Fruit fly (Drosophila melanogaster) whole organism, embryonic: ENCODE results near the gene Dhc36C.

Experiments used
- Awh ChIP-seq: fragments of 200-800 bp; sonication (Bioruptor generic); IDR thresholded peaks from 2 replicates; pipeline ENCODE4, ENCODE4 v1.3.6; 2022; ENCODE audit warnings: missing biosample characterization, missing genetic modification characterization
- CG12391 ChIP-seq: fragments of 200-800 bp; sonication (Bioruptor generic); optimal IDR thresholded peaks from 3 replicates; lab custom pipeline; 2018; ENCODE audit warnings: missing biosample characterization, mild to moderate bottlenecking, missing genetic modification characterization, moderate library complexity
- CG16815 ChIP-seq: fragments of 200-800 bp; sonication (Bioruptor generic); optimal IDR thresholded peaks from 3 replicates; lab custom pipeline; 2017; ENCODE audit warnings: missing biosample characterization, mild to moderate bottlenecking, missing genetic modification characterization
- CG17612 ChIP-seq: fragments of 200-800 bp; sonication (Bioruptor generic); IDR thresholded peaks from 2 replicates; pipeline ENCODE4 v1.3.6; 2022; ENCODE audit warnings: missing biosample characterization, missing genetic modification characterization
- CG17829 ChIP-seq: fragments of 200-800 bp; optimal IDR thresholded peaks from 2 replicates; lab custom pipeline; 2019; ENCODE audit warnings: missing biosample characterization, mild to moderate bottlenecking, missing genetic modification characterization, moderate library complexity
- CG18262 ChIP-seq: fragments of 200-800 bp; optimal IDR thresholded peaks from 3 replicates; lab custom pipeline; 2019; ENCODE audit warnings: missing biosample characterization, mild to moderate bottlenecking, missing genetic modification characterization, moderate library complexity
- CG34376 ChIP-seq: fragments of 200-800 bp; sonication (Bioruptor generic); optimal IDR thresholded peaks from 2 replicates; lab custom pipeline; 2018; ENCODE audit warnings: missing biosample characterization, mild to moderate bottlenecking, missing genetic modification characterization
- CG42726 ChIP-seq: fragments of 200-800 bp; sonication (Bioruptor generic); IDR thresholded peaks from 2 replicates; pipeline ENCODE4 v1.3.6; 2022; ENCODE audit warnings: missing biosample characterization, missing genetic modification characterization; ENCODE audit not compliant: partially characterized antibody
- CG4617 ChIP-seq: fragments of 200-800 bp; sonication (Bioruptor generic); optimal IDR thresholded peaks from 3 replicates; lab custom pipeline; 2016; ENCODE audit warnings: missing biosample characterization, missing genetic modification characterization, borderline replicate concordance
- CG4730 ChIP-seq: fragments of 200-800 bp; sonication (Bioruptor generic); IDR thresholded peaks from 2 replicates; pipeline ENCODE4 v1.3.6; 2022; ENCODE audit warnings: missing biosample characterization, missing genetic modification characterization
- CG8359 ChIP-seq: fragments of 200-800 bp; sonication (Bioruptor generic); optimal IDR thresholded peaks from 2 replicates; lab custom pipeline; 2017; ENCODE audit warnings: missing biosample characterization, mild to moderate bottlenecking, missing genetic modification characterization, borderline replicate concordance
- CG8944 ChIP-seq: fragments of 200-800 bp; sonication (Bioruptor generic); optimal IDR thresholded peaks from 3 replicates; lab custom pipeline; 2016; ENCODE audit warnings: missing biosample characterization, missing genetic modification characterization
- Dip2 ChIP-seq: fragments of 200-800 bp; sonication (Bioruptor generic); IDR thresholded peaks from 2 replicates; pipeline ENCODE4 v1.3.6; 2022; ENCODE audit warnings: missing biosample characterization, missing genetic modification characterization
- E2f2 ChIP-seq: fragments of 200-800 bp; sonication (Bioruptor generic); IDR thresholded peaks from 2 replicates; pipeline ENCODE4 v1.3.6; 2022; ENCODE audit warnings: missing biosample characterization, missing genetic modification characterization
- H15 ChIP-seq: fragments of 200-800 bp; sonication (Bioruptor generic); IDR thresholded peaks from 3 replicates; pipeline ENCODE4 v1.3.6; 2022; ENCODE audit warnings: missing biosample characterization, missing genetic modification characterization
- HmgD ChIP-seq: fragments of 200-800 bp; sonication (Bioruptor generic); optimal IDR thresholded peaks from 3 replicates; lab custom pipeline; 2016; ENCODE audit warnings: missing biosample characterization, missing genetic modification characterization
- Hr51 ChIP-seq, 2 experiments: fragments of 200-800 bp; sonication (Bioruptor generic); optimal IDR thresholded peaks; 2 replicates in 1 of 2; 3 replicates in 1 of 2; lab custom pipeline; 2016 to 2018; ENCODE audit warnings: missing biosample characterization in 2 of 2, missing genetic modification characterization in 2 of 2, mild to moderate bottlenecking in 1 of 2, moderate library complexity in 1 of 2
- Meics ChIP-seq: fragments of 200-800 bp; sonication (Bioruptor generic); optimal IDR thresholded peaks from 2 replicates; lab custom pipeline; 2017; ENCODE audit warnings: missing biosample characterization, mild to moderate bottlenecking, missing genetic modification characterization
- NC2β ChIP-seq: fragments of 200-800 bp; sonication (Bioruptor generic); optimal IDR thresholded peaks from 2 replicates; lab custom pipeline; 2016; ENCODE audit warnings: missing biosample characterization, missing genetic modification characterization
- Neu2 ChIP-seq: fragments of 200-800 bp; sonication (Bioruptor generic); optimal IDR thresholded peaks from 3 replicates; lab custom pipeline; 2016; ENCODE audit warnings: missing biosample characterization, missing genetic modification characterization, borderline replicate concordance
- Nf-YC ChIP-seq: fragments of 200-800 bp; optimal IDR thresholded peaks from 3 replicates; lab custom pipeline; 2019; ENCODE audit warnings: missing biosample characterization, mild to moderate bottlenecking, missing genetic modification characterization, moderate library complexity
- Optix ChIP-seq: fragments of 200-800 bp; sonication (Bioruptor generic); IDR thresholded peaks from 3 replicates; pipeline ENCODE4 v1.3.6; 2022; ENCODE audit warnings: missing biosample characterization, missing genetic modification characterization
- Rx ChIP-seq: fragments of 200-800 bp; sonication (Bioruptor generic); IDR thresholded peaks from 2 replicates; pipeline ENCODE4 v1.3.6; 2022; ENCODE audit warnings: missing biosample characterization, missing genetic modification characterization
- bigmax ChIP-seq: fragments of 200-800 bp; sonication (Bioruptor generic); optimal IDR thresholded peaks from 2 replicates; lab custom pipeline; 2018; ENCODE audit warnings: missing biosample characterization, mild to moderate bottlenecking, missing genetic modification characterization
- btn ChIP-seq: fragments of 200-800 bp; sonication (Bioruptor generic); optimal IDR thresholded peaks from 2 replicates; lab custom pipeline; 2016; ENCODE audit warnings: missing biosample characterization, missing genetic modification characterization
- corto ChIP-seq: fragments of 200-800 bp; sonication (Bioruptor generic); optimal IDR thresholded peaks from 2 replicates; lab custom pipeline; 2016; ENCODE audit warnings: missing biosample characterization, mild to moderate bottlenecking, missing genetic modification characterization, moderate library complexity
- croc ChIP-seq: fragments of 200-800 bp; sonication (Bioruptor generic); conservative IDR thresholded peaks from 3 replicates; pipeline ENCODE4 v1.3.6; 2022; ENCODE audit warnings: missing biosample characterization, missing genetic modification characterization
- crol ChIP-seq: fragments of 200-800 bp; sonication (Bioruptor generic); IDR thresholded peaks from 2 replicates; pipeline ENCODE4 v1.3.6; 2022; ENCODE audit warnings: missing biosample characterization, missing genetic modification characterization
- dan ChIP-seq: fragments of 200-800 bp; sonication (Bioruptor generic); IDR thresholded peaks from 2 replicates; pipeline ENCODE4 v1.3.6; 2022; ENCODE audit warnings: missing biosample characterization, missing genetic modification characterization
- dati ChIP-seq: fragments of 200-800 bp; sonication (Bioruptor generic); IDR thresholded peaks from 2 replicates; pipeline ENCODE4 v1.3.6; 2022; ENCODE audit warnings: missing biosample characterization, missing genetic modification characterization
- disco-r ChIP-seq: fragments of 200-800 bp; sonication (Bioruptor generic); optimal IDR thresholded peaks from 2 replicates; lab custom pipeline; 2016; ENCODE audit warnings: missing biosample characterization, missing genetic modification characterization
- ems ChIP-seq: fragments of 200-800 bp; sonication (Bioruptor generic); optimal IDR thresholded peaks from 3 replicates; lab custom pipeline; 2016; ENCODE audit warnings: missing biosample characterization, missing genetic modification characterization
- gt ChIP-seq: fragments of 200-800 bp; sonication (Bioruptor generic); IDR thresholded peaks from 2 replicates; pipeline ENCODE4 v1.3.6; 2022; ENCODE audit warnings: missing biosample characterization, missing genetic modification characterization
- ham ChIP-seq: fragments of 200-800 bp; sonication (Bioruptor generic); IDR thresholded peaks from 2 replicates; pipeline ENCODE4 v1.3.6; 2022; ENCODE audit warnings: missing biosample characterization, missing genetic modification characterization
- kah ChIP-seq: fragments of 200-800 bp; sonication (Bioruptor generic); optimal IDR thresholded peaks from 2 replicates; lab custom pipeline; 2018; ENCODE audit warnings: missing biosample characterization, mild to moderate bottlenecking, missing genetic modification characterization
- lola ChIP-seq, 3 experiments: fragments of >200 bp in 2 of 3; fragments of 200-800 bp in 1 of 3; sonication (Bioruptor generic) in 1 of 3; optimal IDR thresholded peaks; 2 replicates each; lab custom pipeline; 2017 to 2019; ENCODE audit warnings: missing biosample characterization in 3 of 3, missing genetic modification characterization in 3 of 3, mild to moderate bottlenecking in 1 of 3, moderate library complexity in 1 of 3
- lov ChIP-seq, 2 experiments: fragments of 200-800 bp in 1 of 2; fragments of >200 bp in 1 of 2; sonication (Bioruptor generic) in 1 of 2; IDR thresholded peaks in 1 of 2; optimal IDR thresholded peaks in 1 of 2; 2 replicates in 1 of 2; 3 replicates in 1 of 2; pipeline versions ENCODE4 v1.3.6 to Lab custom; 2017 to 2022; ENCODE audit warnings: missing biosample characterization in 1 of 2, missing genetic modification characterization in 1 of 2
- mirr ChIP-seq: fragments of 200-800 bp; sonication (Bioruptor generic); optimal IDR thresholded peaks from 3 replicates; lab custom pipeline; 2018; ENCODE audit warnings: missing biosample characterization, mild to moderate bottlenecking, missing genetic modification characterization
- nom ChIP-seq: fragments of 200-800 bp; sonication (Bioruptor generic); optimal IDR thresholded peaks from 2 replicates; lab custom pipeline; 2017; ENCODE audit warnings: missing biosample characterization, missing genetic modification characterization, mild to moderate bottlenecking, moderate library complexity, missing genetic modification reagents
- peb ChIP-seq: fragments of 200-800 bp; sonication (Bioruptor generic); IDR thresholded peaks from 2 replicates; pipeline ENCODE4 v1.3.6; 2022; ENCODE audit warnings: missing biosample characterization, missing genetic modification characterization
- scrt ChIP-seq: fragments of 200-800 bp; sonication (Bioruptor generic); optimal IDR thresholded peaks from 2 replicates; lab custom pipeline; 2018; ENCODE audit warnings: missing biosample characterization, mild to moderate bottlenecking, missing genetic modification characterization, moderate library complexity
- sens ChIP-seq: fragments of 200-800 bp; sonication (Bioruptor generic); peaks from one replicate; lab custom pipeline; 2016; ENCODE audit warnings: missing biosample characterization, missing genetic modification characterization
- sim ChIP-seq: fragments of 200-800 bp; sonication (Bioruptor generic); IDR thresholded peaks from 2 replicates; pipeline ENCODE4 v1.3.6; 2022; ENCODE audit warnings: missing biosample characterization, missing genetic modification characterization
- sna ChIP-seq: fragments of 200-800 bp; sonication (Bioruptor generic); IDR thresholded peaks from 2 replicates; pipeline ENCODE4 v1.3.6; 2022; ENCODE audit warnings: missing biosample characterization, missing genetic modification characterization; ENCODE audit not compliant: partially characterized antibody
- ttk ChIP-seq: fragments of 200-800 bp; sonication (Bioruptor generic); IDR thresholded peaks from 2 replicates; pipeline ENCODE4 v2.1.2; 2022; ENCODE audit warnings: missing biosample characterization, missing genetic modification characterization
- tx ChIP-seq: fragments of 200-800 bp; sonication (Bioruptor generic); optimal IDR thresholded peaks from 2 replicates; lab custom pipeline; 2016; ENCODE audit warnings: missing biosample characterization, missing genetic modification characterization

Gene Dhc36C

DNA sequence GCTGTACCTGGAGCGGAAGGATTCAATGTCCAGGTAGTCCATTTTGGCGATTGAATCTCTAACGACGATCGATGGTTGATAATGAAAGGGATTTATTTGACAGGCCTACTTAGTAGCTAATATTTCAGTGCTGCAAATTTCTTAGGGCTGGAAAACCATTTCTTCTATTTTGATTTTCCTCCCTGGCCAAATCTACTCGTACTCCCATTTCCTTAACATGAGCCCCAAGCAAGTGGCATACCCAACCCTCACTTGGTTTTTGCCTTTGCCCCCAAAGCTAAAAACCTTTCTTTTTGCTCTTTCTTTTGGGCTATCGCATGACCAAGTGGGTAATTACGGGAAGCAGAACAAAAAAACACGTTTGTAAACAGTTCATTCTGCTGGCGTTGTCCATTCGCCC lies 2.5 kb upstream of the Dhc36C start, which contains the start of gene CG15142:
CG15142 (minus strand) TSS at position 101 of the 400 bp plus-strand sequence.
- TF ChIP-seq gt (GFP tag; lab: Robert Waterston, UW) (no peak), sens (GFP tag; lab: Kevin White, UChicago) (peak; percentile 2)

- TF ChIP-seq Optix (GFP tag; lab: Robert Waterston, UW) (peak; percentile 27; the same call in 1 of the 3 replicates), peb (GFP tag; lab: Robert Waterston, UW) (peak; percentile 72), CG17829 (tag; lab: Kevin White, UChicago) (peak; percentile 94), croc (GFP tag; lab: Robert Waterston, UW) (peak; percentile 91), CG4617 (GFP tag; lab: Kevin White, UChicago) (no peak), CG8359 (GFP tag; lab: Kevin White, UChicago) (peak; percentile 73), Meics (GFP tag; lab: Kevin White, UChicago) (peak; percentile 86), CG17612 (peak; percentile 38), kah (GFP tag; lab: Kevin White, UChicago) (peak; percentile 79), dan (GFP tag; lab: Robert Waterston, UW) (peak; percentile 27; the same call in 1 of the 2 replicates), Neu2 (GFP tag; lab: Kevin White, UChicago) (no peak), mirr (GFP tag; lab: Kevin White, UChicago) (peak; percentile 50), ham (GFP tag; lab: Robert Waterston, UW) (no peak), btn (GFP tag; lab: Kevin White, UChicago) (peak; percentile 47), sna (GFP tag; lab: Robert Waterston, UW) (no peak), scrt (GFP tag; lab: Kevin White, UChicago) (peak; percentile 86), lola (GFP tag; optimal IDR thresholded peaks at IDR 0.05; lab: Kevin White, UChicago) (peak in 1 of 3 experiments; percentile 94), CG16815 (GFP tag; lab: Kevin White, UChicago) (peak; percentile 84), Awh (GFP tag; lab: Robert Waterston, UW) (peak; percentile 83), CG18262 (tag; lab: Kevin White, UChicago) (peak; percentile 95), tx (peak; percentile 32), Nf-YC (tag; lab: Kevin White, UChicago) (peak; percentile 79), CG8944 (GFP tag; lab: Kevin White, UChicago) (peak; percentile 50), Hr51 (GFP tag; optimal IDR thresholded peaks at IDR 0.05; lab: Kevin White, UChicago) (peak; percentile 67 to 89), HmgD (GFP tag; lab: Kevin White, UChicago) (no peak), ttk (GFP tag; lab: Robert Waterston, UW) (peak; percentile 86), crol (0 out of 2 replicates have a peak, but pooled peaks have one; percentile 33), H15 (GFP tag; lab: Robert Waterston, UW) (peak; percentile 82), dati (GFP tag; lab: Robert Waterston, UW) (no peak; the same call in 1 of the 2 replicates), CG12391 (tag; lab: Kevin White, UChicago) (peak; percentile 93), CG42726 (no peak), E2f2 (GFP tag; lab: Robert Waterston, UW) (peak; percentile 61; the same call in 1 of the 2 replicates), CG4730 (peak; percentile 85), NC2β (GFP tag; lab: Kevin White, UChicago) (peak; percentile 86), corto (GFP tag; lab: Kevin White, UChicago) (peak; percentile 4), Dip2 (GFP tag; lab: Robert Waterston, UW) (0 out of 2 replicates have a peak, but pooled peaks have one; percentile 8), bigmax (GFP tag; lab: Kevin White, UChicago) (no peak), nom (GFP tag; lab: Kevin White, UChicago) (no peak), disco-r (GFP tag; lab: Kevin White, UChicago) (peak; percentile 45), ems (GFP tag; lab: Kevin White, UChicago) (peak; percentile 80), sim (GFP tag; lab: Robert Waterston, UW) (peak; percentile 65; the same call in 1 of the 2 replicates), lov (optimal IDR thresholded peaks at IDR 0.05; lab: Kevin White, UChicago) (no peak), lov (GFP tag; IDR thresholded peaks at IDR 0.05; lab: Robert Waterston, UW) (peak; percentile 85; the same call in 2 of the 3 replicates), Rx (peak; percentile 65), CG34376 (GFP tag; lab: Kevin White, UChicago) (peak; percentile 81)
Observed at dm6 chr2L:17514090-17514715, 13.0 kb downstream of the Dhc36C start.
